Worm (Caenorhabditis elegans) whole organism, L2 larva: Measurements from ENCODE around the gene glb-13.

ENCODE experiments used
- C34F6.9 ChIP-seq: fragments of 150-350 bp; optimal IDR thresholded peaks from 2 replicates; lab custom pipeline; 2014; ENCODE audit warnings: missing biosample characterization, missing genetic modification characterization
- F13H6.1 ChIP-seq: sonication (generic microtip); optimal IDR thresholded peaks from 2 replicates; lab custom pipeline; 2016; ENCODE audit warnings: missing genetic modification characterization, missing compliant biosample characterization
- R02D3.7 ChIP-seq: fragments of 150-350 bp; optimal IDR thresholded peaks from 2 replicates; lab custom pipeline; 2014; ENCODE audit warnings: missing biosample characterization, missing genetic modification characterization
- Y55F3AM.14 ChIP-seq: fragments of 200-800 bp; sonication (Bioruptor generic); optimal IDR thresholded peaks from 2 replicates; lab custom pipeline; 2018; ENCODE audit warnings: mild to moderate bottlenecking, missing genetic modification characterization, missing compliant biosample characterization
- ZK546.5 ChIP-seq: sonication (generic microtip); optimal IDR thresholded peaks from 2 replicates; lab custom pipeline; 2017; ENCODE audit warnings: missing biosample characterization, missing genetic modification characterization
- alr-1 ChIP-seq: fragments of 150-350 bp; optimal IDR thresholded peaks from 2 replicates; lab custom pipeline; 2014; ENCODE audit warnings: missing biosample characterization, missing genetic modification characterization
- aly-2 ChIP-seq: fragments of 150-350 bp; optimal IDR thresholded peaks from 2 replicates; lab custom pipeline; 2014; ENCODE audit warnings: missing biosample characterization, missing genetic modification characterization
- blmp-1 ChIP-seq: sonication (generic microtip); optimal IDR thresholded peaks from 2 replicates; lab custom pipeline; 2017; ENCODE audit warnings: missing genetic modification characterization, mild to moderate bottlenecking, missing compliant biosample characterization, antibody characterized with exemption, moderate library complexity; ENCODE audit not compliant: insufficient read depth
- ceh-16 ChIP-seq: fragments of 150-350 bp; optimal IDR thresholded peaks from 2 replicates; lab custom pipeline; 2014; ENCODE audit warnings: missing biosample characterization, missing genetic modification characterization
- ceh-82 ChIP-seq: fragments of 150-350 bp; optimal IDR thresholded peaks from 2 replicates; lab custom pipeline; 2014; ENCODE audit warnings: missing biosample characterization, missing genetic modification characterization
- crh-2 ChIP-seq: sonication (generic microtip); optimal IDR thresholded peaks from 2 replicates; lab custom pipeline; 2017; ENCODE audit warnings: missing biosample characterization, missing genetic modification characterization
- egl-27 ChIP-seq: sonication (generic microtip); optimal IDR thresholded peaks from 3 replicates; lab custom pipeline; 2017; ENCODE audit warnings: missing biosample characterization, missing genetic modification reagents, missing genetic modification characterization
- elt-1 ChIP-seq: fragments of 150-350 bp; optimal IDR thresholded peaks from 2 replicates; lab custom pipeline; 2014; ENCODE audit warnings: missing biosample characterization, missing genetic modification characterization
- elt-3 ChIP-seq: sonication (generic microtip); optimal IDR thresholded peaks from 2 replicates; lab custom pipeline; 2017; ENCODE audit warnings: missing biosample characterization, missing genetic modification characterization
- fos-1 ChIP-seq: fragments of 150-350 bp; optimal IDR thresholded peaks from 2 replicates; lab custom pipeline; 2014; ENCODE audit warnings: missing biosample characterization, missing genetic modification characterization
- lin-11 ChIP-seq: fragments of 150-350 bp; sonication (generic microtip); optimal IDR thresholded peaks from 2 replicates; lab custom pipeline; 2014; ENCODE audit warnings: missing biosample characterization, missing genetic modification characterization, inconsistent platforms, mixed read lengths
- lin-13 ChIP-seq: fragments of 150-350 bp; optimal IDR thresholded peaks from 2 replicates; lab custom pipeline; 2014; ENCODE audit warnings: missing biosample characterization, missing genetic modification reagents, missing genetic modification characterization
- lin-39 ChIP-seq: fragments of 150-350 bp; optimal IDR thresholded peaks from 2 replicates; lab custom pipeline; 2014; ENCODE audit warnings: missing biosample characterization, missing genetic modification reagents, missing genetic modification characterization
- lsy-2 ChIP-seq, 2 experiments: fragments of 150-350 bp in 1 of 2; sonication (generic microtip) in 1 of 2; optimal IDR thresholded peaks; 2 replicates each; lab custom pipeline; 2014 to 2017; ENCODE audit warnings: missing biosample characterization in 2 of 2, missing genetic modification characterization in 2 of 2
- mab-5 ChIP-seq: fragments of 150-350 bp; optimal IDR thresholded peaks from 2 replicates; lab custom pipeline; 2014; ENCODE audit warnings: missing biosample characterization, missing genetic modification characterization
- mbf-1 ChIP-seq: sonication (generic microtip); optimal IDR thresholded peaks from 2 replicates; lab custom pipeline; 2017; ENCODE audit warnings: missing biosample characterization, missing genetic modification characterization
- mdl-1 ChIP-seq, 2 experiments: fragments of 150-350 bp in 1 of 2; sonication (generic microtip) in 1 of 2; optimal IDR thresholded peaks; 2 replicates each; lab custom pipeline; 2017; ENCODE audit warnings: missing biosample characterization in 2 of 2, missing genetic modification characterization in 2 of 2
- nhr-10 ChIP-seq: sonication (generic microtip); optimal IDR thresholded peaks from 2 replicates; lab custom pipeline; 2017; ENCODE audit warnings: missing biosample characterization, missing genetic modification characterization
- nhr-11 ChIP-seq: fragments of 150-350 bp; optimal IDR thresholded peaks from 2 replicates; lab custom pipeline; 2014; ENCODE audit warnings: missing biosample characterization, missing genetic modification characterization
- nhr-129 ChIP-seq: fragments of 150-350 bp; optimal IDR thresholded peaks from 2 replicates; lab custom pipeline; 2014; ENCODE audit warnings: missing biosample characterization, missing genetic modification characterization
- nhr-21 ChIP-seq: fragments of 150-350 bp; optimal IDR thresholded peaks from 2 replicates; lab custom pipeline; 2014; ENCODE audit warnings: missing biosample characterization, missing genetic modification characterization
- nhr-23 ChIP-seq: fragments of 150-350 bp; optimal IDR thresholded peaks from 2 replicates; lab custom pipeline; 2014; ENCODE audit warnings: missing biosample characterization, missing genetic modification reagents, missing genetic modification characterization
- nhr-237 ChIP-seq: fragments of 150-350 bp; optimal IDR thresholded peaks from 2 replicates; lab custom pipeline; 2014; ENCODE audit warnings: missing biosample characterization, missing genetic modification characterization
- nhr-6 ChIP-seq: fragments of 150-350 bp; optimal IDR thresholded peaks from 2 replicates; lab custom pipeline; 2014; ENCODE audit warnings: missing biosample characterization, missing genetic modification characterization
- nhr-77 ChIP-seq: fragments of 150-350 bp; optimal IDR thresholded peaks from 2 replicates; lab custom pipeline; 2014; ENCODE audit warnings: missing biosample characterization, missing genetic modification characterization
- peb-1 ChIP-seq: fragments of 150-350 bp; optimal IDR thresholded peaks from 2 replicates; lab custom pipeline; 2014; ENCODE audit warnings: missing biosample characterization, missing genetic modification characterization
- sem-4 ChIP-seq: fragments of 150-350 bp; optimal IDR thresholded peaks from 2 replicates; lab custom pipeline; 2014; ENCODE audit warnings: missing biosample characterization, missing genetic modification reagents, missing genetic modification characterization
- skn-1 ChIP-seq: sonication (generic microtip); optimal IDR thresholded peaks from 2 replicates; lab custom pipeline; 2017; ENCODE audit warnings: missing biosample characterization, missing genetic modification characterization
- sma-3 ChIP-seq: sonication (generic microtip); optimal IDR thresholded peaks from 2 replicates; lab custom pipeline; 2016; ENCODE audit warnings: missing genetic modification reagents, missing genetic modification characterization, missing compliant biosample characterization
- sma-9 ChIP-seq, 2 experiments: fragments of 150-350 bp in 1 of 2; sonication (generic microtip) in 1 of 2; optimal IDR thresholded peaks; 2 replicates each; lab custom pipeline; 2014 to 2016; ENCODE audit warnings: missing genetic modification characterization in 2 of 2, mild to moderate bottlenecking in 1 of 2, missing biosample characterization in 1 of 2, missing compliant biosample characterization in 1 of 2, missing genetic modification reagents in 1 of 2, moderate library complexity in 1 of 2
- snpc-4 ChIP-seq: fragments of 150-350 bp; optimal IDR thresholded peaks from 2 replicates; lab custom pipeline; 2014; ENCODE audit warnings: missing biosample characterization, missing genetic modification characterization
- unc-39 ChIP-seq: fragments of 150-350 bp; optimal IDR thresholded peaks from 2 replicates; lab custom pipeline; 2014; ENCODE audit warnings: missing biosample characterization, missing genetic modification characterization
- unc-55 ChIP-seq: fragments of 150-350 bp; sonication (generic microtip); optimal IDR thresholded peaks from 3 replicates; lab custom pipeline; 2014; ENCODE audit warnings: missing biosample characterization, missing genetic modification reagents, missing genetic modification characterization
- unc-62 ChIP-seq: fragments of 150-350 bp; optimal IDR thresholded peaks from 2 replicates; lab custom pipeline; 2014; ENCODE audit warnings: missing biosample characterization, missing genetic modification reagents, missing genetic modification characterization
- zag-1 ChIP-seq: fragments of 150-350 bp; optimal IDR thresholded peaks from 2 replicates; lab custom pipeline; 2014; ENCODE audit warnings: missing biosample characterization, missing genetic modification characterization
- ztf-1 ChIP-seq: fragments of 200-800 bp; sonication (Bioruptor generic); conservative IDR thresholded peaks from 2 replicates; pipeline ENCODE4 v1.3.6; 2022; ENCODE audit warnings: missing genetic modification characterization, missing compliant biosample characterization
- ztf-11 ChIP-seq: sonication (generic microtip); optimal IDR thresholded peaks from 2 replicates; lab custom pipeline; 2017; ENCODE audit warnings: missing biosample characterization, missing genetic modification characterization
- ztf-4 ChIP-seq: fragments of 150-350 bp; optimal IDR thresholded peaks from 2 replicates; lab custom pipeline; 2014; ENCODE audit warnings: missing biosample characterization, missing genetic modification characterization

Gene glb-13

DNA sequence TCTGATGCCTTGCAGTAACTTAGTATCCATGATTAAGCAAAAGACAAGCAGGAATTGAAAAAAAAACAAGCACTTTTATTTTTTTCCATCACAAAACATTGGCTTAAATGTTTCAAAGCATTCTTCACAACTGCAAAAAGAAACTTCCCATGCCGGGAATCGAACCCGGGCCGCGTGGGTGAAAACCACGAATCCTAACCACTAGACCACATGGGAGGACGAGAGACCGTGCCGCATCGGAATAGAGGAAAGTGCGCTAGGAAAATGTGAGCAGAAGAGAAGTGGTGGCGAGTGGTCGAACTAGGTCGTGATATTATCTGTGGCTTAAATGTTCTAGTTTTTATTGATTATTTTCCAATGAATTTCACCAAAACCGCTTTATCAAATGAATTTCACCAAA lies 10.7 kb downstream of the glb-13 start:
- TF ChIP-seq R02D3.7 (tag; lab: Kevin White, UChicago): no peak
- no peak for TF ChIP-seq ceh-82 (tag; lab: Kevin White, UChicago)
- no peak for TF ChIP-seq nhr-21 (tag; lab: Kevin White, UChicago)
- peak; percentile 49 for TF ChIP-seq crh-2 (tag; lab: Kevin White, UChicago)
- no peak for TF ChIP-seq ztf-4 (tag; lab: Kevin White, UChicago)
- no peak for TF ChIP-seq nhr-6 (tag; lab: Kevin White, UChicago)
- no peak for TF ChIP-seq snpc-4
- no peak for TF ChIP-seq ceh-16 (tag; lab: Kevin White, UChicago)
- TF ChIP-seq lsy-2 (tag; optimal IDR thresholded peaks at IDR 0.05; lab: Kevin White, UChicago): no peak
- no peak for TF ChIP-seq sem-4
- no peak for TF ChIP-seq peb-1 (tag; lab: Kevin White, UChicago)
- TF ChIP-seq skn-1 (tag; lab: Kevin White, UChicago): no peak
- TF ChIP-seq Y55F3AM.14 (GFP tag; lab: Kevin White, UChicago): no peak
- no peak for TF ChIP-seq elt-1 (tag; lab: Kevin White, UChicago)
- peak; percentile 51 for TF ChIP-seq sma-9 (GFP tag; optimal IDR thresholded peaks at IDR 0.05; lab: Kevin White, UChicago)
- TF ChIP-seq sma-9 (tag; optimal IDR thresholded peaks at IDR 0.05; lab: Kevin White, UChicago): no peak
- TF ChIP-seq nhr-237: no peak
- TF ChIP-seq ZK546.5: no peak
- no peak for TF ChIP-seq nhr-11 (tag; lab: Kevin White, UChicago)
- peak; percentile 56 for TF ChIP-seq unc-55
- TF ChIP-seq alr-1: no peak
- no peak for TF ChIP-seq ztf-1 (GFP tag; lab: Robert Waterston, UW)
- TF ChIP-seq mbf-1 (tag; lab: Kevin White, UChicago): no peak
- peak; percentile 24 for TF ChIP-seq fos-1 (tag; lab: Kevin White, UChicago)
- TF ChIP-seq unc-62 (GFP tag; lab: Kevin White, UChicago): no peak
- TF ChIP-seq lin-11: no peak
- peak; percentile 35 for TF ChIP-seq zag-1 (tag; lab: Kevin White, UChicago)
- TF ChIP-seq nhr-23: no peak
- TF ChIP-seq lin-13 (GFP tag; lab: Kevin White, UChicago): no peak
- no peak for TF ChIP-seq blmp-1 (tag; lab: Kevin White, UChicago)
- TF ChIP-seq mab-5 (tag; lab: Kevin White, UChicago): no peak
- TF ChIP-seq C34F6.9 (tag; lab: Kevin White, UChicago): peak; percentile 36
- no peak for TF ChIP-seq nhr-77 (tag; lab: Kevin White, UChicago)
- TF ChIP-seq mdl-1 (tag; optimal IDR thresholded peaks at IDR 0.05; lab: Kevin White, UChicago): peak in 1 of 2 experiments; percentile 41
- TF ChIP-seq nhr-10: no peak
- TF ChIP-seq unc-39: no peak
- peak; percentile 9 for TF ChIP-seq F13H6.1 (tag; lab: Kevin White, UChicago)
- TF ChIP-seq sma-3 (GFP tag; lab: Kevin White, UChicago): no peak
- peak; percentile 76 for TF ChIP-seq nhr-129

DNA sequence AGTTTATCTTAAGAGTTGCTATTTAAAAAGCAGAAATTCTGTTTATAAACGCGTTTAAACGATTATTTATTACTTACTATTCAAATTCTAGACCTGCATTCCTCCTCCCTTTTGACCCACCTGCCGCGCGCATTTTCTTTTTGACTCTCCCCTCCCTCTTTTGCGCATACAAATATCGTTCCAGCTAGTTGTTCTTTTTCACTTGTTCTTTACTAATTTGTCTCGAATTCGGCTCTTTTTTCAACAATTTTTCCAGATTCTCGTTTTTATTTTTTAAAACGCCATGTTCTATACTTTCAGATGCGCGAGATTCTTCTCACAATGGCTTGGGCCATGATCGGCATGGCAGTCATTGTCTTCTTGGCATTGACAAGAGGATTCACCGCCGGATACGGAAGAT lies 12.8 kb downstream of the glb-13 start, which contains the start of gene F19H6.4:
F19H6.4 (plus strand) TSS at position 301 of the 400 bp plus-strand sequence.
- TF ChIP-seq nhr-129 (no peak), fos-1 (tag; lab: Kevin White, UChicago) (no peak), sem-4 (no peak), F13H6.1 (tag; lab: Kevin White, UChicago) (no peak), lin-39 (no peak), peb-1 (tag; lab: Kevin White, UChicago) (no peak), nhr-77 (tag; lab: Kevin White, UChicago) (no peak), nhr-6 (tag; lab: Kevin White, UChicago) (no peak), elt-3 (no peak), mab-5 (tag; lab: Kevin White, UChicago) (no peak), elt-1 (tag; lab: Kevin White, UChicago) (no peak), lin-11 (no peak), lsy-2 (tag; optimal IDR thresholded peaks at IDR 0.05; lab: Kevin White, UChicago) (no peak), nhr-23 (no peak), unc-55 (no peak), lin-13 (GFP tag; lab: Kevin White, UChicago) (no peak), ztf-4 (tag; lab: Kevin White, UChicago) (no peak)

DNA sequence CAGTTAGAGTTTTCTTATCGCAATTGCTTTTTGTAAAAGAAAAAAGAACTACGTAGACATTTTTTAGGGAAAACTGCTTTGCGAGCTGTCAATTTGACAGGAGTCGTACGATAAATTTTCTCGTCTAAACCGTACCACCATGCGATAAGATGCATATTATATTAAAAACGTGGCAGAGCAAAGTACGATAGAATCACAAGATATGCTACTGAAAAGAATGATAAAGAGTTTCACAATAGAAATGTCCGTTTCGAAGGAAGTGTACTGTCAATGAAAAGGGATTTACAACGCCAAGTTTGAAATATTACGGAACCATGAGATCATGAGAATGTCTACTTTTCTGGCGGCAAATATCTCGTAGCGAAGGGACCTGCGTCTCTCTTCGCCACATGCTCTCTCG lies 13.4 kb downstream of the glb-13 start, which contains the start of gene F19H6.5:
F19H6.5 (minus strand) TSS at position 101 of the 400 bp plus-strand sequence.
- TF ChIP-seq Y55F3AM.14 (GFP tag; lab: Kevin White, UChicago): no peak
- TF ChIP-seq ztf-11: no peak
- no peak for TF ChIP-seq C34F6.9 (tag; lab: Kevin White, UChicago)
- TF ChIP-seq ceh-82 (tag; lab: Kevin White, UChicago): no peak
- TF ChIP-seq unc-55: no peak
- no peak for TF ChIP-seq mab-5 (tag; lab: Kevin White, UChicago)
- TF ChIP-seq nhr-6 (tag; lab: Kevin White, UChicago): no peak
- no peak for TF ChIP-seq R02D3.7 (tag; lab: Kevin White, UChicago)
- no peak for TF ChIP-seq fos-1 (tag; lab: Kevin White, UChicago)
- no peak for TF ChIP-seq sma-9 (GFP tag; optimal IDR thresholded peaks at IDR 0.05; lab: Kevin White, UChicago)
- TF ChIP-seq sma-9 (tag; optimal IDR thresholded peaks at IDR 0.05; lab: Kevin White, UChicago): no peak
- no peak for TF ChIP-seq egl-27
- TF ChIP-seq nhr-23: no peak
- TF ChIP-seq aly-2 (tag; lab: Kevin White, UChicago): no peak
- no peak for TF ChIP-seq skn-1 (tag; lab: Kevin White, UChicago)
